Worm (Caenorhabditis elegans) whole organism, young adult: ENCODE data around the gene F41H10.1.

Source experiments
- B0019.2 ChIP-seq: fragments of 200-800 bp; sonication (Bioruptor generic); conservative IDR thresholded peaks from 2 replicates; pipeline ENCODE4 v1.3.6; 2022; ENCODE audit warnings: missing genetic modification reagents, missing genetic modification characterization, missing compliant biosample characterization
- B0336.3 ChIP-seq: fragments of 200-800 bp; sonication (Bioruptor generic); IDR thresholded peaks from 2 replicates; pipeline ENCODE4 v1.3.6; 2022; ENCODE audit warnings: missing genetic modification characterization, missing compliant biosample characterization
- C17E4.6 ChIP-seq: fragments of 200-800 bp; sonication (Bioruptor generic); IDR thresholded peaks from 2 replicates; pipeline ENCODE4 v1.3.6; 2022; ENCODE audit warnings: missing genetic modification reagents, missing genetic modification characterization, missing compliant biosample characterization
- F22D6.2 ChIP-seq: sonication (generic microtip); optimal IDR thresholded peaks from 2 replicates; lab custom pipeline; 2016; ENCODE audit warnings: mild to moderate bottlenecking, missing genetic modification characterization, missing compliant biosample characterization
- F33H1.4 ChIP-seq: fragments of 200-800 bp; sonication (Bioruptor generic); IDR thresholded peaks from 2 replicates; pipeline ENCODE4 v1.3.6; 2022; ENCODE audit warnings: missing genetic modification reagents, missing genetic modification characterization, missing compliant biosample characterization
- F52B5.7 ChIP-seq: sonication (generic microtip); optimal IDR thresholded peaks from 2 replicates; lab custom pipeline; 2016; ENCODE audit warnings: mild to moderate bottlenecking, missing genetic modification characterization, missing compliant biosample characterization
- F55B11.4 ChIP-seq: sonication (generic microtip); optimal IDR thresholded peaks from 2 replicates; lab custom pipeline; 2016; ENCODE audit warnings: missing compliant biosample characterization, missing genetic modification characterization, borderline replicate concordance; ENCODE audit not compliant: insufficient read depth
- K12H6.12 ChIP-seq: fragments of 200-800 bp; sonication (Bioruptor generic); optimal IDR thresholded peaks from 2 replicates; lab custom pipeline; 2018; ENCODE audit warnings: mild to moderate bottlenecking, missing genetic modification characterization, missing compliant biosample characterization
- T26A5.8 ChIP-seq: sonication (generic microtip); optimal IDR thresholded peaks from 2 replicates; lab custom pipeline; 2016; ENCODE audit warnings: missing genetic modification characterization, missing compliant biosample characterization
- Y53F4B.3 ChIP-seq: fragments of 200-800 bp; sonication (Bioruptor generic); IDR thresholded peaks from 2 replicates; pipeline ENCODE4 v1.3.6; 2022; ENCODE audit warnings: missing genetic modification reagents, missing genetic modification characterization, missing compliant biosample characterization
- Y79H2A.3 ChIP-seq: fragments of 200-800 bp; sonication (Bioruptor generic); conservative IDR thresholded peaks from 2 replicates; pipeline ENCODE4 v1.3.6; 2022; ENCODE audit warnings: missing genetic modification reagents, missing genetic modification characterization, missing compliant biosample characterization
- akir-1 ChIP-seq: fragments of 200-800 bp; sonication (Bioruptor generic); optimal IDR thresholded peaks from 2 replicates; lab custom pipeline; 2018; ENCODE audit warnings: mild to moderate bottlenecking, missing genetic modification characterization, moderate library complexity, missing compliant biosample characterization
- atf-7 ChIP-seq: sonication (generic microtip); optimal IDR thresholded peaks from 2 replicates; lab custom pipeline; 2017; ENCODE audit warnings: mild to moderate bottlenecking, missing genetic modification characterization, missing compliant biosample characterization
- attf-5 ChIP-seq: fragments of 200-800 bp; sonication (Bioruptor generic); optimal IDR thresholded peaks from 2 replicates; lab custom pipeline; 2018; ENCODE audit warnings: mild to moderate bottlenecking, missing genetic modification characterization, missing compliant biosample characterization
- cebp-1 ChIP-seq, 2 experiments: fragments of 200-800 bp in 1 of 2; sonication (Bioruptor generic) in 1 of 2; sonication (generic microtip) in 1 of 2; IDR thresholded peaks in 1 of 2; optimal IDR thresholded peaks in 1 of 2; 2 replicates each; pipeline versions ENCODE4 v1.3.6 to Lab custom; 2017 to 2022; ENCODE audit warnings: missing compliant biosample characterization in 2 of 2, missing genetic modification characterization in 2 of 2, mild to moderate bottlenecking in 1 of 2, missing genetic modification reagents in 1 of 2, moderate library complexity in 1 of 2
- cebp-2 ChIP-seq: fragments of 200-800 bp; sonication (Bioruptor generic); IDR thresholded peaks from 2 replicates; pipeline ENCODE4 v1.3.6; 2022; ENCODE audit warnings: missing genetic modification characterization, missing compliant biosample characterization
- ceh-100 ChIP-seq: fragments of 200-800 bp; sonication (Bioruptor generic); IDR thresholded peaks from 2 replicates; pipeline ENCODE4 v1.3.6; 2022; ENCODE audit warnings: missing genetic modification reagents, missing genetic modification characterization, missing compliant biosample characterization
- ceh-27 ChIP-seq: fragments of 200-800 bp; sonication (Bioruptor generic); optimal IDR thresholded peaks from 2 replicates; lab custom pipeline; 2018; ENCODE audit warnings: mild to moderate bottlenecking, missing genetic modification characterization, moderate library complexity, missing compliant biosample characterization
- ceh-40 ChIP-seq: fragments of 200-800 bp; sonication (Bioruptor generic); IDR thresholded peaks from 2 replicates; pipeline ENCODE4 v1.3.6; 2022; ENCODE audit warnings: missing genetic modification characterization, missing compliant biosample characterization
- ceh-58 ChIP-seq: fragments of 200-800 bp; sonication (Bioruptor generic); IDR thresholded peaks from 2 replicates; pipeline ENCODE4 v1.3.6; 2022; ENCODE audit warnings: missing genetic modification characterization, missing compliant biosample characterization
- ceh-79 ChIP-seq: sonication (generic microtip); optimal IDR thresholded peaks from 2 replicates; lab custom pipeline; 2017; ENCODE audit warnings: mild to moderate bottlenecking, missing genetic modification characterization, missing compliant biosample characterization
- chd-7 ChIP-seq: sonication (generic microtip); optimal IDR thresholded peaks from 2 replicates; lab custom pipeline; 2016; ENCODE audit warnings: mild to moderate bottlenecking, missing genetic modification characterization, moderate library complexity, missing compliant biosample characterization
- die-1 ChIP-seq: sonication (generic microtip); optimal IDR thresholded peaks from 2 replicates; lab custom pipeline; 2016; ENCODE audit warnings: missing genotype, mild to moderate bottlenecking, missing genetic modification characterization, missing compliant biosample characterization
- dox-1 ChIP-seq: fragments of 200-800 bp; sonication (Bioruptor generic); IDR thresholded peaks from 2 replicates; pipeline ENCODE4 v1.3.6; 2022; ENCODE audit warnings: missing genetic modification reagents, missing genetic modification characterization, missing compliant biosample characterization
- efl-1 ChIP-seq: fragments of 150-350 bp; optimal IDR thresholded peaks from 2 replicates; lab custom pipeline; 2014; ENCODE audit warnings: missing biosample characterization, missing genetic modification reagents, missing genetic modification characterization
- egl-44 ChIP-seq: fragments of 200-800 bp; sonication (Bioruptor generic); IDR thresholded peaks from 2 replicates; pipeline ENCODE4 v1.3.6; 2022; ENCODE audit warnings: missing genetic modification reagents, missing genetic modification characterization, missing compliant biosample characterization
- ets-4 ChIP-seq: fragments of 200-800 bp; sonication (Bioruptor generic); optimal IDR thresholded peaks from 2 replicates; lab custom pipeline; 2018; ENCODE audit warnings: mild to moderate bottlenecking, missing genetic modification characterization, missing compliant biosample characterization
- fkh-3 ChIP-seq: sonication (generic microtip); optimal IDR thresholded peaks from 2 replicates; lab custom pipeline; 2016; ENCODE audit warnings: mild to moderate bottlenecking, missing genetic modification characterization, missing compliant biosample characterization
- him-1 ChIP-seq: sonication (generic microtip); optimal IDR thresholded peaks from 2 replicates; lab custom pipeline; 2016; ENCODE audit warnings: missing genotype, missing genetic modification reagents, missing genetic modification characterization, missing compliant biosample characterization
- hlh-12 ChIP-seq: sonication (generic microtip); optimal IDR thresholded peaks from 2 replicates; lab custom pipeline; 2016; ENCODE audit warnings: missing genetic modification characterization, missing compliant biosample characterization
- hlh-26 ChIP-seq: fragments of 200-800 bp; sonication (Bioruptor generic); conservative IDR thresholded peaks from 2 replicates; pipeline ENCODE4 v1.3.6; 2022; ENCODE audit warnings: missing genetic modification reagents, missing genetic modification characterization, missing compliant biosample characterization
- hmg-1.2 ChIP-seq: fragments of 200-800 bp; sonication (Bioruptor generic); IDR thresholded peaks from 2 replicates; pipeline ENCODE4 v1.3.6; 2022; ENCODE audit warnings: missing genetic modification reagents, missing genetic modification characterization, missing compliant biosample characterization
- hrde-1 ChIP-seq: sonication (generic microtip); optimal IDR thresholded peaks from 2 replicates; lab custom pipeline; 2016; ENCODE audit warnings: missing genetic modification characterization, mild to moderate bottlenecking, missing compliant biosample characterization, moderate library complexity, missing genotype, missing genetic modification reagents, borderline replicate concordance
- let-607 ChIP-seq, 2 experiments: fragments of 200-800 bp in 1 of 2; sonication (Bioruptor generic) in 1 of 2; sonication (generic microtip) in 1 of 2; optimal IDR thresholded peaks; 2 replicates each; lab custom pipeline; 2016 to 2018; ENCODE audit warnings: mild to moderate bottlenecking in 2 of 2, missing compliant biosample characterization in 2 of 2, missing genetic modification characterization in 2 of 2, moderate library complexity in 2 of 2, missing genotype in 1 of 2
- lsy-27 ChIP-seq: sonication (generic microtip); optimal IDR thresholded peaks from 2 replicates; lab custom pipeline; 2017; ENCODE audit warnings: missing genetic modification characterization, mild to moderate bottlenecking, missing compliant biosample characterization, antibody characterized with exemption, missing genotype, borderline replicate concordance; ENCODE audit not compliant: insufficient read depth
- madf-10 ChIP-seq: sonication (generic microtip); optimal IDR thresholded peaks from 2 replicates; lab custom pipeline; 2016; ENCODE audit warnings: mild to moderate bottlenecking, missing genetic modification characterization, missing compliant biosample characterization
- mes-4 ChIP-seq: sonication (generic microtip); optimal IDR thresholded peaks from 2 replicates; lab custom pipeline; 2016; ENCODE audit warnings: missing genotype, missing genetic modification characterization, missing compliant biosample characterization
- snpc-4 ChIP-seq, 5 experiments: fragments of 150-350 bp in 1 of 5; sonication (generic microtip) in 4 of 5; optimal IDR thresholded peaks; 2 replicates each; lab custom pipeline; 2014 to 2018; ENCODE audit warnings: missing genetic modification characterization in 5 of 5, missing biosample characterization in 3 of 5, antibody characterized with exemption in 2 of 5, mild to moderate bottlenecking in 2 of 5, missing compliant biosample characterization in 2 of 5, missing genotype in 2 of 5, moderate library complexity in 2 of 5, missing genetic modification reagents in 1 of 5
- sptf-2 ChIP-seq: fragments of 200-800 bp; sonication (Bioruptor generic); optimal IDR thresholded peaks from 2 replicates; lab custom pipeline; 2018; ENCODE audit warnings: mild to moderate bottlenecking, missing genetic modification characterization, missing compliant biosample characterization
- tbp1 ChIP-seq: fragments of 200-800 bp; sonication (Bioruptor generic); optimal IDR thresholded peaks from 2 replicates; lab custom pipeline; 2018; ENCODE audit warnings: mild to moderate bottlenecking, missing genetic modification characterization, missing compliant biosample characterization
- tbx-9 ChIP-seq: sonication (generic microtip); optimal IDR thresholded peaks from 2 replicates; lab custom pipeline; 2016; ENCODE audit warnings: borderline replicate concordance, missing genetic modification characterization, inconsistent platforms, missing compliant biosample characterization
- unc-130 ChIP-seq: sonication (generic microtip); optimal IDR thresholded peaks from 2 replicates; lab custom pipeline; 2016; ENCODE audit warnings: missing genetic modification reagents, missing genetic modification characterization, missing compliant biosample characterization
- xnd-1 ChIP-seq: sonication (generic microtip); optimal IDR thresholded peaks from 2 replicates; lab custom pipeline; 2016; ENCODE audit warnings: missing genotype, missing genetic modification reagents, missing genetic modification characterization, missing compliant biosample characterization
- ztf-18 ChIP-seq: sonication (generic microtip); optimal IDR thresholded peaks from 2 replicates; lab custom pipeline; 2016; ENCODE audit warnings: missing genotype, mild to moderate bottlenecking, missing genetic modification characterization, missing compliant biosample characterization
- ztf-22 ChIP-seq: fragments of 200-800 bp; sonication (Bioruptor generic); optimal IDR thresholded peaks from 2 replicates; lab custom pipeline; 2018; ENCODE audit warnings: mild to moderate bottlenecking, missing genetic modification characterization, moderate library complexity, missing compliant biosample characterization
- ztf-28 ChIP-seq: fragments of 200-800 bp; sonication (Bioruptor generic); IDR thresholded peaks from 2 replicates; pipeline ENCODE4 v1.3.6; 2022; ENCODE audit warnings: missing genetic modification reagents, missing genetic modification characterization, missing compliant biosample characterization
- ztf-3 ChIP-seq: fragments of 200-800 bp; sonication (Bioruptor generic); optimal IDR thresholded peaks from 2 replicates; lab custom pipeline; 2018; ENCODE audit warnings: mild to moderate bottlenecking, missing genetic modification characterization, missing compliant biosample characterization

Gene F41H10.1

ce11 chrIV:5334518-5334917 lies 48.2 kb upstream of the F41H10.1 start (continued):
- no peak for TF ChIP-seq F22D6.2 (tag; lab: Kevin White, UChicago)
- TF ChIP-seq egl-44 = no peak; the same call in 1 of the 2 replicates
- TF ChIP-seq cebp-1 (GFP tag; IDR thresholded peaks at IDR 0.05; lab: Robert Waterston, UW) = no peak
- no peak for TF ChIP-seq cebp-1 (tag; optimal IDR thresholded peaks at IDR 0.05; lab: Kevin White, UChicago)
- TF ChIP-seq T26A5.8 (tag; lab: Kevin White, UChicago) = no peak
- no peak for TF ChIP-seq B0336.3 (GFP tag; lab: Robert Waterston, UW)
- no peak for TF ChIP-seq F55B11.4 (tag; lab: Kevin White, UChicago)
- TF ChIP-seq akir-1 = no peak
- no peak; the same call in 1 of the 2 replicates for TF ChIP-seq dox-1 (GFP tag; lab: Robert Waterston, UW)
- no peak for TF ChIP-seq ztf-22 (GFP tag; lab: Kevin White, UChicago)
- no peak for TF ChIP-seq xnd-1
- TF ChIP-seq ztf-18 (tag; lab: Kevin White, UChicago) = peak; percentile 55
- no peak for TF ChIP-seq Y53F4B.3 (GFP tag; lab: Robert Waterston, UW)
- TF ChIP-seq ceh-58 (GFP tag; lab: Robert Waterston, UW) = no peak
- no peak for TF ChIP-seq fkh-3 (tag; lab: Kevin White, UChicago)
- TF ChIP-seq atf-7 (tag; lab: Kevin White, UChicago) = no peak
- TF ChIP-seq ceh-40 = no peak
- TF ChIP-seq F52B5.7 = no peak
- TF ChIP-seq lsy-27 (tag; lab: Kevin White, UChicago) = peak; percentile 36
- TF ChIP-seq mes-4 (tag; lab: Kevin White, UChicago) = no peak
- TF ChIP-seq F33H1.4 (GFP tag; lab: Robert Waterston, UW) = peak; percentile 17
- TF ChIP-seq die-1 (tag; lab: Kevin White, UChicago) = peak; percentile 60
- no peak for TF ChIP-seq ets-4 (GFP tag; lab: Kevin White, UChicago)
- TF ChIP-seq hlh-26 (GFP tag; lab: Robert Waterston, UW) = no peak
- no peak for TF ChIP-seq ceh-27
- TF ChIP-seq cebp-2 (GFP tag; lab: Robert Waterston, UW) = no peak
- TF ChIP-seq B0019.2 (GFP tag; lab: Robert Waterston, UW) = no peak
- TF ChIP-seq hlh-12 (tag; lab: Kevin White, UChicago) = no peak
- TF ChIP-seq efl-1 = no peak
- no peak for TF ChIP-seq tbx-9 (tag; lab: Kevin White, UChicago)
- no peak for TF ChIP-seq ztf-3
- TF ChIP-seq C17E4.6 (GFP tag; lab: Robert Waterston, UW) = no peak
- no peak for TF ChIP-seq unc-130
- TF ChIP-seq attf-5 (GFP tag; lab: Kevin White, UChicago) = peak; percentile 27
- no peak for TF ChIP-seq ceh-79
- TF ChIP-seq madf-10 (tag; lab: Kevin White, UChicago) = peak; percentile 26
- peak; percentile 53 for TF ChIP-seq him-1
- peak; percentile 60 for TF ChIP-seq hmg-1.2 (GFP tag; lab: Robert Waterston, UW)
- TF ChIP-seq hrde-1 (tag; lab: Kevin White, UChicago) = no peak
- no peak for TF ChIP-seq ztf-28 (GFP tag; lab: Robert Waterston, UW)
- peak; percentile 96 for TF ChIP-seq tbp1 (GFP tag; lab: Kevin White, UChicago)
- TF ChIP-seq K12H6.12 (tag; lab: Kevin White, UChicago) = no peak
- TF ChIP-seq snpc-4 (GFP tag; optimal IDR thresholded peaks at IDR 0.05; lab: Kevin White, UChicago) = peak; percentile 77
- peak; percentile 46 to 93 (median 92) for TF ChIP-seq snpc-4 (tag; optimal IDR thresholded peaks at IDR 0.05; lab: Kevin White, UChicago)
- TF ChIP-seq chd-7 = no peak
- TF ChIP-seq let-607 (tag; optimal IDR thresholded peaks at IDR 0.05; lab: Kevin White, UChicago) = peak in 1 of 2 experiments; percentile 45
- TF ChIP-seq sptf-2 (GFP tag; lab: Kevin White, UChicago) = no peak
- no peak for TF ChIP-seq Y79H2A.3
- no peak; the same call in 1 of the 2 replicates for TF ChIP-seq ceh-100
